Worm (Caenorhabditis elegans) whole organism, mixed stage, embryonic: ENCODE measurements around the gene F08F3.8.
A peak's percentile ranks its signal among the peaks of the same experiment; 100 is the strongest.

Experiments
- ceh-39 ChIP-seq: fragments of 150-350 bp; optimal IDR thresholded peaks from 2 replicates; lab custom pipeline; 2014; ENCODE audit warnings: missing biosample characterization, missing genetic modification characterization
- ces-1 ChIP-seq: fragments of 150-350 bp; optimal IDR thresholded peaks from 2 replicates; lab custom pipeline; 2014; ENCODE audit warnings: missing biosample characterization, missing genetic modification reagents, missing genetic modification characterization
- ham-2 ChIP-seq: fragments of 200-800 bp; sonication (Bioruptor generic); optimal IDR thresholded peaks from 2 replicates; lab custom pipeline; 2018; ENCODE audit warnings: mild to moderate bottlenecking, missing genetic modification characterization, missing compliant biosample characterization
- lin-13 ChIP-seq: fragments of 150-350 bp; optimal IDR thresholded peaks from 2 replicates; lab custom pipeline; 2014; ENCODE audit warnings: missing biosample characterization, missing genetic modification characterization
- pha-4 ChIP-seq: fragments of 150-350 bp; optimal IDR thresholded peaks from 2 replicates; lab custom pipeline; 2018; ENCODE audit warnings: missing biosample characterization, missing genetic modification reagents, missing genetic modification characterization

ce11 chrV:5454955-5455354 lies 22.6 kb upstream of the F08F3.8 start:
- TF ChIP-seq ham-2 (no peak), ceh-39 (tag; lab: Kevin White, UChicago) (no peak), pha-4 (no peak), ces-1 (GFP tag; lab: Kevin White, UChicago) (peak; percentile 9), lin-13 (tag; lab: Kevin White, UChicago) (no peak)
